Fruit fly (Drosophila melanogaster): ENCODE data around the gene Rtc1.

- TF ChIP-seq ttk (optimal IDR thresholded peaks at IDR 0.05) (no peak), Myc (optimal IDR thresholded peaks at IDR 0.05) (no peak)
These were observed 8.2 kb downstream of the Rtc1 start for dm6 chrX:13765217-13765616.

Data from Kc167 (cell line).